Fruit fly (Drosophila melanogaster) whole organism: Measurements from ENCODE around the gene Rtnl2.

Experiments used
- CG8478 ChIP-seq: fragments of >200 bp; optimal IDR thresholded peaks from 2 replicates; lab custom pipeline; 2018; ENCODE audit warnings: inconsistent platforms
- Dll ChIP-seq: fragments of >200 bp; optimal IDR thresholded peaks from 2 replicates; lab custom pipeline; 2017
- EcR ChIP-seq, 2 experiments: fragments of >200 bp; optimal IDR thresholded peaks; 2 replicates each; lab custom pipeline; 2017; ENCODE audit warnings: missing biosample characterization in 2 of 2, missing genetic modification characterization in 2 of 2, missing genetic modification reagents in 2 of 2
- pan ChIP-seq: fragments of >200 bp; optimal IDR thresholded peaks from 2 replicates; lab custom pipeline; 2017
- psq ChIP-seq: fragments of >200 bp; optimal IDR thresholded peaks from 2 replicates; lab custom pipeline; 2017
- usp ChIP-seq: fragments of >200 bp; optimal IDR thresholded peaks from 2 replicates; lab custom pipeline; 2017; ENCODE audit warnings: missing biosample characterization, missing genetic modification characterization, mixed read lengths

Rtnl2 gene

dm6 chr3R:7523594-7523993 is 6.4 kb downstream of the Rtnl2 start, which contains the start of gene alpha-Est7:
alpha-Est7 (minus strand) TSS chr3R:7523753.
- TF ChIP-seq Dll (lab: Kevin White, UChicago) (no peak), EcR (GFP tag; optimal IDR thresholded peaks at IDR 0.05; lab: Kevin White, UChicago) (no peak), pan (lab: Kevin White, UChicago) (no peak), CG8478 (lab: Kevin White, UChicago) (no peak), psq (lab: Kevin White, UChicago) (no peak), usp (GFP tag; lab: Kevin White, UChicago) (no peak)

- TF ChIP-seq CG8478 (lab: Kevin White, UChicago) (no peak), usp (GFP tag; lab: Kevin White, UChicago) (no peak), Dll (lab: Kevin White, UChicago) (no peak)
These were observed 7.6 kb downstream of the Rtnl2 start for dm6 chr3R:7522266-7522955.

- no peak for TF ChIP-seq Dll (lab: Kevin White, UChicago)
These were observed 10.7 kb downstream of the Rtnl2 start, which contains the start of gene Ubc84D for dm6 chr3R:7519356-7519755. Ubc84D (minus strand) TSS chr3R:7519456.

dm6 chr3R:7515599-7516069 is 14.4 kb downstream of the Rtnl2 start, which contains the start of gene alpha-Est8:
alpha-Est8 (minus strand) TSS chr3R:7515670.
- TF ChIP-seq usp (GFP tag; lab: Kevin White, UChicago) (no peak), Dll (lab: Kevin White, UChicago) (no peak), psq (lab: Kevin White, UChicago) (no peak), pan (lab: Kevin White, UChicago) (no peak), CG8478 (lab: Kevin White, UChicago) (no peak), EcR (GFP tag; optimal IDR thresholded peaks at IDR 0.05; lab: Kevin White, UChicago) (no peak)

dm6 chr3R:7514232-7514863 is 15.7 kb downstream of the Rtnl2 start:
- TF ChIP-seq psq (lab: Kevin White, UChicago) (no peak), pan (lab: Kevin White, UChicago) (no peak), CG8478 (lab: Kevin White, UChicago) (no peak), Dll (lab: Kevin White, UChicago) (no peak), EcR (GFP tag; optimal IDR thresholded peaks at IDR 0.05; lab: Kevin White, UChicago) (no peak), usp (GFP tag; lab: Kevin White, UChicago) (no peak)

- no peak for TF ChIP-seq pan (lab: Kevin White, UChicago)
- no peak for TF ChIP-seq Dll (lab: Kevin White, UChicago)
- no peak for TF ChIP-seq psq (lab: Kevin White, UChicago)
- TF ChIP-seq EcR (GFP tag; optimal IDR thresholded peaks at IDR 0.05; lab: Kevin White, UChicago) = no peak
- no peak for TF ChIP-seq CG8478 (lab: Kevin White, UChicago)
- TF ChIP-seq usp (GFP tag; lab: Kevin White, UChicago) = no peak
These were observed 21.7 kb downstream of the Rtnl2 start for dm6 chr3R:7508198-7508837.

dm6 chr3R:7506314-7506988 is 23.6 kb downstream of the Rtnl2 start:
- TF ChIP-seq EcR (GFP tag; optimal IDR thresholded peaks at IDR 0.05; lab: Kevin White, UChicago) (no peak), pan (lab: Kevin White, UChicago) (no peak), usp (GFP tag; lab: Kevin White, UChicago) (no peak), CG8478 (lab: Kevin White, UChicago) (no peak), Dll (lab: Kevin White, UChicago) (no peak), psq (lab: Kevin White, UChicago) (no peak)

dm6 chr3R:7504989-7505761 is 24.9 kb downstream of the Rtnl2 start, which contains the start of gene alpha-Est9:
alpha-Est9 (minus strand) TSS chr3R:7505098.
- TF ChIP-seq usp (GFP tag; lab: Kevin White, UChicago) = no peak
- TF ChIP-seq pan (lab: Kevin White, UChicago) = no peak
- TF ChIP-seq EcR (GFP tag; optimal IDR thresholded peaks at IDR 0.05; lab: Kevin White, UChicago) = no peak
- no peak for TF ChIP-seq CG8478 (lab: Kevin White, UChicago)

dm6 chr3R:7503216-7503615 is 26.8 kb downstream of the Rtnl2 start:
- no peak for TF ChIP-seq psq (lab: Kevin White, UChicago)
- no peak for TF ChIP-seq EcR (GFP tag; optimal IDR thresholded peaks at IDR 0.05; lab: Kevin White, UChicago)
- no peak for TF ChIP-seq Dll (lab: Kevin White, UChicago)
- TF ChIP-seq usp (GFP tag; lab: Kevin White, UChicago) = no peak
- TF ChIP-seq pan (lab: Kevin White, UChicago) = no peak
- no peak for TF ChIP-seq CG8478 (lab: Kevin White, UChicago)

- no peak for TF ChIP-seq Dll (lab: Kevin White, UChicago)
- no peak for TF ChIP-seq psq (lab: Kevin White, UChicago)
- no peak for TF ChIP-seq usp (GFP tag; lab: Kevin White, UChicago)
- no peak for TF ChIP-seq EcR (GFP tag; optimal IDR thresholded peaks at IDR 0.05; lab: Kevin White, UChicago)
- TF ChIP-seq pan (lab: Kevin White, UChicago) = no peak
- TF ChIP-seq CG8478 (lab: Kevin White, UChicago) = no peak
These were observed 27.8 kb downstream of the Rtnl2 start, which contains the start of gene Mics1 for dm6 chr3R:7502276-7502675. Mics1 (minus strand) TSS chr3R:7502376.
